Fruit fly (Drosophila melanogaster) whole organism: ENCODE measurements around the gene CG18476.

Experiments used
- Dll ChIP-seq: fragments of >200 bp; optimal IDR thresholded peaks from 2 replicates; lab custom pipeline; 2017
- pan ChIP-seq: fragments of >200 bp; optimal IDR thresholded peaks from 2 replicates; lab custom pipeline; 2017
- usp ChIP-seq: fragments of >200 bp; optimal IDR thresholded peaks from 2 replicates; lab custom pipeline; 2017; ENCODE audit warnings: missing biosample characterization, missing genetic modification characterization, mixed read lengths

dm6 chr3R:11684316-11684715 is 6.4 kb upstream of the CG18476 start, which contains the start of gene CG6830:
- no peak for TF ChIP-seq usp
- no peak for TF ChIP-seq Dll (lab: Kevin White, UChicago)
- no peak for TF ChIP-seq pan
